Worm (Caenorhabditis elegans) whole organism, late embryonic: ENCODE data around the gene nit-1.

Source experiments
- F13H6.1 ChIP-seq: sonication (generic microtip); optimal IDR thresholded peaks from 2 replicates; lab custom pipeline; 2016; ENCODE audit warnings: missing genetic modification characterization, missing compliant biosample characterization
- K09A11.1 ChIP-seq: sonication (generic microtip); optimal IDR thresholded peaks from 2 replicates; lab custom pipeline; 2017; ENCODE audit warnings: antibody characterized with exemption, mild to moderate bottlenecking, missing genetic modification characterization, missing compliant biosample characterization; ENCODE audit not compliant: insufficient read depth
- T23F11.4 ChIP-seq: fragments of 200-800 bp; sonication (Bioruptor generic); optimal IDR thresholded peaks from 2 replicates; lab custom pipeline; 2018; ENCODE audit warnings: mild to moderate bottlenecking, missing genetic modification characterization, missing compliant biosample characterization
- Y22D7AL.16 ChIP-seq: sonication (generic microtip); optimal IDR thresholded peaks from 2 replicates; lab custom pipeline; 2016; ENCODE audit warnings: missing genetic modification characterization, missing compliant biosample characterization
- ceh-14 ChIP-seq: sonication (generic microtip); optimal IDR thresholded peaks from 2 replicates; lab custom pipeline; 2016; ENCODE audit warnings: missing genotype, missing genetic modification characterization, missing compliant biosample characterization
- ceh-22 ChIP-seq: sonication (generic microtip); optimal IDR thresholded peaks from 2 replicates; lab custom pipeline; 2017; ENCODE audit warnings: missing biosample characterization, missing genetic modification characterization
- ceh-24 ChIP-seq: sonication (generic microtip); optimal IDR thresholded peaks from 2 replicates; lab custom pipeline; 2016; ENCODE audit warnings: mild to moderate bottlenecking, missing genetic modification characterization, missing compliant biosample characterization
- ceh-30 ChIP-seq: fragments of 150-350 bp; optimal IDR thresholded peaks from 2 replicates; lab custom pipeline; 2014; ENCODE audit warnings: missing biosample characterization, missing genetic modification characterization
- ceh-31 ChIP-seq: sonication (generic microtip); optimal IDR thresholded peaks from 2 replicates; lab custom pipeline; 2016; ENCODE audit warnings: missing genetic modification characterization, missing compliant biosample characterization
- ceh-6 ChIP-seq: fragments of 200-800 bp; sonication (Bioruptor generic); optimal IDR thresholded peaks from 2 replicates; lab custom pipeline; 2018; ENCODE audit warnings: mild to moderate bottlenecking, missing genetic modification characterization, missing compliant biosample characterization
- dmd-4 ChIP-seq: sonication (generic microtip); optimal IDR thresholded peaks from 2 replicates; lab custom pipeline; 2016; ENCODE audit warnings: borderline replicate concordance, missing genetic modification characterization, missing compliant biosample characterization
- elt-2 ChIP-seq: sonication (generic microtip); optimal IDR thresholded peaks from 2 replicates; lab custom pipeline; 2016; ENCODE audit warnings: missing genetic modification reagents, missing genetic modification characterization, missing compliant biosample characterization
- elt-4 ChIP-seq: sonication (generic microtip); optimal IDR thresholded peaks from 2 replicates; lab custom pipeline; 2016; ENCODE audit warnings: missing genetic modification characterization, missing compliant biosample characterization
- eyg-1 ChIP-seq: sonication (generic microtip); optimal IDR thresholded peaks from 2 replicates; lab custom pipeline; 2016; ENCODE audit warnings: missing genotype, missing genetic modification characterization, missing compliant biosample characterization
- fax-1 ChIP-seq: sonication (generic microtip); optimal IDR thresholded peaks from 2 replicates; lab custom pipeline; 2016; ENCODE audit warnings: missing genotype, missing genetic modification characterization, missing compliant biosample characterization
- gmeb-2 ChIP-seq: sonication (generic microtip); optimal IDR thresholded peaks from 2 replicates; lab custom pipeline; 2016; ENCODE audit warnings: missing genetic modification characterization, inconsistent platforms, missing compliant biosample characterization
- hlh-13 ChIP-seq: fragments of 200-800 bp; sonication (Bioruptor generic); optimal IDR thresholded peaks from 2 replicates; lab custom pipeline; 2018; ENCODE audit warnings: mild to moderate bottlenecking, missing genetic modification characterization, missing compliant biosample characterization
- hlh-30 ChIP-seq: sonication (generic microtip); optimal IDR thresholded peaks from 2 replicates; lab custom pipeline; 2017; ENCODE audit warnings: antibody characterized with exemption, missing genetic modification characterization, missing compliant biosample characterization; ENCODE audit not compliant: insufficient read depth
- hlh-8 ChIP-seq: sonication (generic microtip); optimal IDR thresholded peaks from 2 replicates; lab custom pipeline; 2016; ENCODE audit warnings: missing genotype, missing genetic modification characterization, missing compliant biosample characterization
- lim-6 ChIP-seq: sonication (generic microtip); optimal IDR thresholded peaks from 2 replicates; lab custom pipeline; 2016; ENCODE audit warnings: missing genetic modification characterization, missing compliant biosample characterization
- lin-11 ChIP-seq: fragments of 200-800 bp; sonication (Bioruptor generic); optimal IDR thresholded peaks from 2 replicates; lab custom pipeline; 2018; ENCODE audit warnings: mild to moderate bottlenecking, missing genetic modification characterization, missing compliant biosample characterization
- nfya-1 ChIP-seq: sonication (generic microtip); optimal IDR thresholded peaks from 2 replicates; lab custom pipeline; 2017; ENCODE audit warnings: missing genetic modification characterization, mild to moderate bottlenecking, missing compliant biosample characterization, antibody characterized with exemption, moderate library complexity
- nhr-11 ChIP-seq: fragments of 150-350 bp; optimal IDR thresholded peaks from 2 replicates; lab custom pipeline; 2014; ENCODE audit warnings: missing biosample characterization, missing genetic modification characterization
- npax-4 ChIP-seq: sonication (generic microtip); optimal IDR thresholded peaks from 2 replicates; lab custom pipeline; 2016; ENCODE audit warnings: missing genetic modification characterization, missing compliant biosample characterization
- pag-3 ChIP-seq: sonication (generic microtip); optimal IDR thresholded peaks from 2 replicates; lab custom pipeline; 2016; ENCODE audit warnings: missing compliant biosample characterization, missing genetic modification characterization, borderline replicate concordance
- pat-9 ChIP-seq: fragments of 200-800 bp; sonication (Bioruptor generic); optimal IDR thresholded peaks from 2 replicates; lab custom pipeline; 2018; ENCODE audit warnings: mild to moderate bottlenecking, missing genetic modification characterization, moderate library complexity, missing compliant biosample characterization
- pros-1 ChIP-seq: fragments of 150-350 bp; optimal IDR thresholded peaks from 2 replicates; lab custom pipeline; 2014; ENCODE audit warnings: missing biosample characterization, missing genetic modification reagents, missing genetic modification characterization
- rnt-1 ChIP-seq: sonication (generic microtip); optimal IDR thresholded peaks from 2 replicates; lab custom pipeline; 2016; ENCODE audit warnings: missing genetic modification characterization, missing compliant biosample characterization
- sox-2 ChIP-seq: fragments of 200-800 bp; sonication (Bioruptor generic); IDR thresholded peaks from 2 replicates; pipeline ENCODE4 v1.3.6; 2022; ENCODE audit warnings: missing genetic modification reagents, missing genetic modification characterization, missing compliant biosample characterization
- sox-4 ChIP-seq: sonication (generic microtip); optimal IDR thresholded peaks from 2 replicates; lab custom pipeline; 2017; ENCODE audit warnings: mild to moderate bottlenecking, missing genetic modification characterization, inconsistent platforms, missing compliant biosample characterization
- tbx-7 ChIP-seq: sonication (generic microtip); optimal IDR thresholded peaks from 2 replicates; lab custom pipeline; 2016; ENCODE audit warnings: missing genotype, missing genetic modification characterization, missing compliant biosample characterization
- ttx-3 ChIP-seq: sonication (generic microtip); optimal IDR thresholded peaks from 2 replicates; lab custom pipeline; 2016; ENCODE audit warnings: missing genetic modification reagents, missing genetic modification characterization, missing compliant biosample characterization
- unc-42 ChIP-seq: sonication (generic microtip); optimal IDR thresholded peaks from 2 replicates; lab custom pipeline; 2016; ENCODE audit warnings: missing genotype, missing genetic modification characterization, missing compliant biosample characterization

The nit-1 gene

ce11 chrIII:3959987-3960386 lies 38.0 kb downstream of the nit-1 start, which contains the start of gene R10E9.3:
Gene R10E9.3 (plus strand): TSS chrIII:3960221.
- TF ChIP-seq ceh-30 (tag; lab: Kevin White, UChicago), result no peak
- TF ChIP-seq eyg-1, result no peak
- TF ChIP-seq hlh-30 (tag; lab: Kevin White, UChicago), result peak; percentile 31
- no peak for TF ChIP-seq lin-11
- no peak for TF ChIP-seq ceh-22 (tag; lab: Kevin White, UChicago)
- TF ChIP-seq elt-2, result peak; percentile 34

ce11 chrIII:3964237-3964636 lies 42.2 kb downstream of the nit-1 start, which contains the start of gene R10E9.2:
Gene R10E9.2 (minus strand): TSS chrIII:3964337.
- no peak for TF ChIP-seq unc-42 (tag; lab: Kevin White, UChicago)

ce11 chrIII:3966143-3966542 lies 44.1 kb downstream of the nit-1 start:
- no peak for TF ChIP-seq sox-2
- TF ChIP-seq lim-6 (tag; lab: Kevin White, UChicago), result no peak
- no peak for TF ChIP-seq nfya-1 (tag; lab: Kevin White, UChicago)
- no peak for TF ChIP-seq pat-9
- no peak for TF ChIP-seq gmeb-2 (tag; lab: Kevin White, UChicago)
- TF ChIP-seq eyg-1, result no peak
- no peak for TF ChIP-seq unc-42 (tag; lab: Kevin White, UChicago)
- TF ChIP-seq hlh-13, result no peak
- TF ChIP-seq elt-4 (tag; lab: Kevin White, UChicago), result no peak
- no peak for TF ChIP-seq dmd-4 (tag; lab: Kevin White, UChicago)

- TF ChIP-seq ceh-30 (tag; lab: Kevin White, UChicago) (no peak), ceh-31 (no peak), nhr-11 (tag; lab: Kevin White, UChicago) (no peak), K09A11.1 (tag; lab: Kevin White, UChicago) (no peak), pros-1 (no peak), rnt-1 (tag; lab: Kevin White, UChicago) (no peak), hlh-8 (tag; lab: Kevin White, UChicago) (no peak), fax-1 (no peak), ttx-3 (tag; lab: Kevin White, UChicago) (no peak), npax-4 (no peak), sox-4 (tag; lab: Kevin White, UChicago) (no peak), gmeb-2 (tag; lab: Kevin White, UChicago) (no peak), elt-2 (no peak)
These were observed 47.1 kb downstream of the nit-1 start for ce11 chrIII:3969133-3969532.

ce11 chrIII:3970395-3970794 lies 48.4 kb downstream of the nit-1 start:
- TF ChIP-seq T23F11.4 (no peak), lim-6 (tag; lab: Kevin White, UChicago) (no peak), unc-42 (tag; lab: Kevin White, UChicago) (peak; percentile 89)

- no peak for TF ChIP-seq ceh-24 (tag; lab: Kevin White, UChicago)
- TF ChIP-seq Y22D7AL.16, result no peak
- no peak for TF ChIP-seq pag-3
- TF ChIP-seq ceh-14, result no peak
- no peak for TF ChIP-seq nfya-1 (tag; lab: Kevin White, UChicago)
- TF ChIP-seq dmd-4 (tag; lab: Kevin White, UChicago), result no peak
- TF ChIP-seq unc-42 (tag; lab: Kevin White, UChicago), result no peak
- no peak for TF ChIP-seq ceh-6 (GFP tag; lab: Kevin White, UChicago)
- no peak for TF ChIP-seq tbx-7 (tag; lab: Kevin White, UChicago)
- TF ChIP-seq eyg-1, result no peak
- TF ChIP-seq F13H6.1 (tag; lab: Kevin White, UChicago), result no peak
These were observed 50.7 kb downstream of the nit-1 start, which contains the start of gene R10E9.4 for ce11 chrIII:3972687-3973086. Gene R10E9.4 (minus strand): TSS chrIII:3972787.
